Worm (Caenorhabditis elegans) whole organism, L1 larva: ENCODE results near the gene F22B5.6.
A peak's percentile ranks its signal among the peaks of the same experiment; 100 is the strongest.

Source experiments
- C04F5.9 ChIP-seq: sonication (generic microtip); optimal IDR thresholded peaks from 2 replicates; lab custom pipeline; 2016; ENCODE audit warnings: missing genetic modification characterization, missing compliant biosample characterization
- C16A3.4 ChIP-seq: fragments of 150-350 bp; optimal IDR thresholded peaks from 2 replicates; lab custom pipeline; 2014; ENCODE audit warnings: missing biosample characterization, missing genetic modification characterization
- C34B4.2 ChIP-seq: sonication (generic microtip); optimal IDR thresholded peaks from 2 replicates; lab custom pipeline; 2017; ENCODE audit warnings: mild to moderate bottlenecking, missing genetic modification characterization, missing compliant biosample characterization
- F16B12.6 ChIP-seq: fragments of 150-350 bp; optimal IDR thresholded peaks from 2 replicates; lab custom pipeline; 2014; ENCODE audit warnings: missing biosample characterization, missing genetic modification characterization
- ama-1 ChIP-seq: fragments of 150-350 bp; optimal IDR thresholded peaks from 2 replicates; lab custom pipeline; 2014
- blmp-1 ChIP-seq: fragments of 150-350 bp; optimal IDR thresholded peaks from 2 replicates; lab custom pipeline; 2014; ENCODE audit warnings: missing biosample characterization, missing genetic modification characterization
- ceh-63 ChIP-seq: fragments of 200-800 bp; sonication (Bioruptor generic); optimal IDR thresholded peaks from 2 replicates; lab custom pipeline; 2018; ENCODE audit warnings: mild to moderate bottlenecking, missing genetic modification characterization, missing compliant biosample characterization
- ceh-82 ChIP-seq, 3 experiments: fragments of 150-350 bp in 1 of 3; sonication (generic microtip) in 2 of 3; optimal IDR thresholded peaks; 2 replicates each; lab custom pipeline; 2014 to 2017; ENCODE audit warnings: missing biosample characterization in 3 of 3, missing genetic modification characterization in 3 of 3
- ces-1 ChIP-seq: fragments of 150-350 bp; optimal IDR thresholded peaks from 2 replicates; lab custom pipeline; 2014; ENCODE audit warnings: missing biosample characterization, missing genetic modification reagents, missing genetic modification characterization
- dpl-1 ChIP-seq, 3 experiments: fragments of 150-350 bp in 2 of 3; sonication (generic microtip) in 1 of 3; optimal IDR thresholded peaks; 2 replicates each; lab custom pipeline; 2014 to 2017; ENCODE audit warnings: missing biosample characterization in 3 of 3, missing genetic modification characterization in 3 of 3, missing genetic modification reagents in 3 of 3
- dsc-1 ChIP-seq: sonication (generic microtip); optimal IDR thresholded peaks from 2 replicates; lab custom pipeline; 2016; ENCODE audit warnings: mild to moderate bottlenecking, missing genetic modification characterization, missing compliant biosample characterization
- efl-1 ChIP-seq, 4 experiments: fragments of 150-350 bp; optimal IDR thresholded peaks in 3 of 4; peaks in 1 of 4; 1 replicate in 1 of 4; 2 replicates in 3 of 4; lab custom pipeline; 2014; ENCODE audit warnings: missing biosample characterization in 2 of 4, missing genetic modification characterization in 2 of 4, missing genetic modification reagents in 2 of 4
- fkh-4 ChIP-seq: sonication (generic microtip); optimal IDR thresholded peaks from 2 replicates; lab custom pipeline; 2016; ENCODE audit warnings: missing compliant biosample characterization, missing genetic modification characterization, borderline replicate concordance
- grh-1 ChIP-seq: fragments of 200-800 bp; sonication (Bioruptor generic); IDR thresholded peaks from 2 replicates; pipeline ENCODE4 v1.3.6; 2022; ENCODE audit warnings: missing genetic modification reagents, missing genetic modification characterization, missing compliant biosample characterization
- hpl-2 ChIP-seq: fragments of 150-350 bp; optimal IDR thresholded peaks from 2 replicates; lab custom pipeline; 2014; ENCODE audit warnings: missing biosample characterization, missing genetic modification reagents, missing genetic modification characterization
- irx-1 ChIP-seq: sonication (generic microtip); optimal IDR thresholded peaks from 2 replicates; lab custom pipeline; 2016; ENCODE audit warnings: missing genetic modification characterization, missing compliant biosample characterization
- isw-1 ChIP-seq: fragments of 200-800 bp; sonication (Bioruptor generic); IDR thresholded peaks from 2 replicates; pipeline ENCODE4 v1.3.6; 2022; ENCODE audit warnings: missing genetic modification characterization, missing compliant biosample characterization
- jun-1 ChIP-seq: fragments of 150-350 bp; optimal IDR thresholded peaks from 2 replicates; lab custom pipeline; 2014; ENCODE audit warnings: missing biosample characterization, missing genetic modification reagents, missing genetic modification characterization
- lin-14 ChIP-seq: fragments of 200-800 bp; sonication (Bioruptor generic); optimal IDR thresholded peaks from 2 replicates; lab custom pipeline; 2018; ENCODE audit warnings: mild to moderate bottlenecking, missing genetic modification characterization, moderate library complexity, missing compliant biosample characterization
- lin-35 ChIP-seq, 2 experiments: fragments of 150-350 bp; optimal IDR thresholded peaks; 2 replicates each; lab custom pipeline; 2014; ENCODE audit warnings: missing biosample characterization in 2 of 2, missing genetic modification characterization in 2 of 2, missing genetic modification reagents in 2 of 2
- lin-39 ChIP-seq: fragments of 150-350 bp; optimal IDR thresholded peaks from 2 replicates; lab custom pipeline; 2014; ENCODE audit warnings: missing biosample characterization, missing genetic modification reagents, missing genetic modification characterization
- lir-3 ChIP-seq: sonication (generic microtip); optimal IDR thresholded peaks from 2 replicates; lab custom pipeline; 2016; ENCODE audit warnings: mild to moderate bottlenecking, missing genetic modification characterization, moderate library complexity, missing compliant biosample characterization; ENCODE audit not compliant: poor library complexity
- mef-2 ChIP-seq: fragments of 150-350 bp; optimal IDR thresholded peaks from 2 replicates; lab custom pipeline; 2014; ENCODE audit warnings: missing biosample characterization, missing genetic modification characterization
- mep-1 ChIP-seq: fragments of 150-350 bp; optimal IDR thresholded peaks from 2 replicates; lab custom pipeline; 2014; ENCODE audit warnings: missing biosample characterization, missing genetic modification characterization
- nhr-237 ChIP-seq: fragments of 150-350 bp; optimal IDR thresholded peaks from 2 replicates; lab custom pipeline; 2014; ENCODE audit warnings: missing biosample characterization, missing genetic modification characterization
- nhr-76 ChIP-seq: sonication (generic microtip); optimal IDR thresholded peaks from 2 replicates; lab custom pipeline; 2017; ENCODE audit warnings: missing biosample characterization, missing genetic modification characterization
- nhr-84 ChIP-seq: sonication (generic microtip); optimal IDR thresholded peaks from 2 replicates; lab custom pipeline; 2017; ENCODE audit warnings: missing biosample characterization, missing genetic modification characterization
- nhr-85 ChIP-seq: sonication (generic microtip); peaks from one replicate; lab custom pipeline; 2016; ENCODE audit warnings: missing genetic modification characterization, inconsistent platforms, missing compliant biosample characterization
- pqm-1 ChIP-seq: sonication (generic microtip); optimal IDR thresholded peaks from 3 replicates; lab custom pipeline; 2017; ENCODE audit warnings: missing biosample characterization, missing genetic modification characterization
- rnt-1 ChIP-seq: sonication (generic microtip); optimal IDR thresholded peaks from 2 replicates; lab custom pipeline; 2016; ENCODE audit warnings: mild to moderate bottlenecking, missing genetic modification characterization, moderate library complexity, missing compliant biosample characterization
- snpc-4 ChIP-seq: fragments of 150-350 bp; optimal IDR thresholded peaks from 2 replicates; lab custom pipeline; 2014; ENCODE audit warnings: missing biosample characterization, missing genetic modification characterization
- snu-23 ChIP-seq: sonication (generic microtip); optimal IDR thresholded peaks from 2 replicates; lab custom pipeline; 2016; ENCODE audit warnings: missing genetic modification characterization, missing compliant biosample characterization
- sox-4 ChIP-seq: sonication (generic microtip); optimal IDR thresholded peaks from 2 replicates; lab custom pipeline; 2016; ENCODE audit warnings: missing genetic modification characterization, missing compliant biosample characterization
- sptf-1 ChIP-seq: fragments of 150-350 bp; optimal IDR thresholded peaks from 2 replicates; lab custom pipeline; 2014; ENCODE audit warnings: missing biosample characterization, missing genetic modification characterization
- sup-37 ChIP-seq: fragments of 200-800 bp; sonication (Bioruptor generic); optimal IDR thresholded peaks from 2 replicates; lab custom pipeline; 2018; ENCODE audit warnings: mild to moderate bottlenecking, missing genetic modification characterization, missing compliant biosample characterization
- swsn-7 ChIP-seq: sonication (generic microtip); optimal IDR thresholded peaks from 2 replicates; lab custom pipeline; 2016; ENCODE audit warnings: missing genetic modification characterization, missing compliant biosample characterization
- unc-130 ChIP-seq: fragments of 150-350 bp; optimal IDR thresholded peaks from 2 replicates; lab custom pipeline; 2017; ENCODE audit warnings: missing biosample characterization, missing genetic modification characterization, inconsistent platforms
- unc-30 ChIP-seq: sonication (generic microtip); optimal IDR thresholded peaks from 2 replicates; lab custom pipeline; 2017; ENCODE audit warnings: missing biosample characterization, missing genetic modification characterization
- unc-62 ChIP-seq: fragments of 150-350 bp; optimal IDR thresholded peaks from 2 replicates; lab custom pipeline; 2014; ENCODE audit warnings: missing biosample characterization, missing genetic modification reagents, missing genetic modification characterization
- unc-86 ChIP-seq: sonication (generic microtip); optimal IDR thresholded peaks from 2 replicates; lab custom pipeline; 2016; ENCODE audit warnings: missing genetic modification characterization, missing compliant biosample characterization
- xbp-1 ChIP-seq: sonication (generic microtip); optimal IDR thresholded peaks from 2 replicates; lab custom pipeline; 2016; ENCODE audit warnings: missing genetic modification characterization, missing compliant biosample characterization
- ztf-11 ChIP-seq, 2 experiments: sonication (generic microtip); optimal IDR thresholded peaks; 2 replicates each; lab custom pipeline; 2016 to 2017; ENCODE audit warnings: missing genetic modification characterization in 2 of 2, missing biosample characterization in 1 of 2, missing compliant biosample characterization in 1 of 2
- ztf-4 ChIP-seq: fragments of 150-350 bp; optimal IDR thresholded peaks from 2 replicates; lab custom pipeline; 2014; ENCODE audit warnings: missing biosample characterization, missing genetic modification characterization

The F22B5.6 gene

ce11 chrII:8437035-8437434 is 19.0 kb downstream of the F22B5.6 start, which contains the start of gene acp-3:
acp-3 (minus strand) TSS chrII:8437135.
- no peak for TF ChIP-seq ztf-4
- no peak for TF ChIP-seq efl-1 (optimal IDR thresholded peaks at IDR 0.05; lab: Kevin White, UChicago)
- TF ChIP-seq efl-1 (GFP tag; optimal IDR thresholded peaks at IDR 0.05 in 1 of 2; lab: Kevin White, UChicago) = peak in 1 of 2 experiments; percentile 45

- TF ChIP-seq xbp-1 (tag; lab: Kevin White, UChicago) (no peak), dsc-1 (tag; lab: Kevin White, UChicago) (no peak)
These were observed 21.0 kb downstream of the F22B5.6 start, which contains the start of gene acp-4 for ce11 chrII:8435005-8435404. acp-4 (minus strand) TSS chrII:8435105.

- TF ChIP-seq unc-62 (GFP tag; lab: Kevin White, UChicago) (no peak), grh-1 (GFP tag; lab: Robert Waterston, UW) (no peak), sox-4 (no peak), ceh-82 (tag; optimal IDR thresholded peaks at IDR 0.05; lab: Kevin White, UChicago) (no peak), nhr-237 (tag; lab: Kevin White, UChicago) (no peak), nhr-84 (no peak), unc-86 (tag; lab: Kevin White, UChicago) (no peak), lir-3 (tag; lab: Kevin White, UChicago) (no peak), efl-1 (optimal IDR thresholded peaks at IDR 0.05; lab: Kevin White, UChicago) (no peak), efl-1 (GFP tag; optimal IDR thresholded peaks at IDR 0.05 in 1 of 2; lab: Kevin White, UChicago) (no peak), swsn-7 (no peak), jun-1 (tag; lab: Kevin White, UChicago) (no peak), ztf-11 (tag; optimal IDR thresholded peaks at IDR 0.05; lab: Kevin White, UChicago) (no peak), C04F5.9 (tag; lab: Kevin White, UChicago) (no peak), mef-2 (no peak)
These were observed 24.0 kb downstream of the F22B5.6 start, which contains the start of gene acp-2 for ce11 chrII:8431954-8432353. acp-2 (minus strand) TSS chrII:8432054.

- TF ChIP-seq irx-1 (tag; lab: Kevin White, UChicago) = no peak
- no peak for TF ChIP-seq lir-3 (tag; lab: Kevin White, UChicago)
- peak; percentile 12 to 40 for TF ChIP-seq efl-1 (optimal IDR thresholded peaks at IDR 0.05; lab: Kevin White, UChicago)
- TF ChIP-seq efl-1 (GFP tag; optimal IDR thresholded peaks at IDR 0.05 in 1 of 2; lab: Kevin White, UChicago) = peak in 1 of 2 experiments; percentile 26
- TF ChIP-seq lin-39 = no peak
- TF ChIP-seq dpl-1 (GFP tag; optimal IDR thresholded peaks at IDR 0.05; lab: Kevin White, UChicago) = peak in 2 of 3 experiments; percentile 20 to 42
- peak; percentile 79 for TF ChIP-seq blmp-1 (tag; lab: Kevin White, UChicago)
- no peak for TF ChIP-seq snpc-4
- TF ChIP-seq mef-2 = no peak
- TF ChIP-seq snu-23 (GFP tag; lab: Kevin White, UChicago) = peak; percentile 36
- peak; percentile 84 for TF ChIP-seq F16B12.6 (tag; lab: Kevin White, UChicago)
- peak; percentile 47 for TF ChIP-seq lin-14 (GFP tag; lab: Kevin White, UChicago)
- no peak for TF ChIP-seq nhr-76 (tag; lab: Kevin White, UChicago)
- TF ChIP-seq lin-35 (GFP tag; optimal IDR thresholded peaks at IDR 0.05; lab: Kevin White, UChicago) = peak; percentile 23 to 35
- no peak for TF ChIP-seq nhr-237 (tag; lab: Kevin White, UChicago)
- TF ChIP-seq ztf-11 (tag; optimal IDR thresholded peaks at IDR 0.05; lab: Kevin White, UChicago) = no peak
- TF ChIP-seq unc-130 (tag; lab: Kevin White, UChicago) = no peak
- TF ChIP-seq dsc-1 (tag; lab: Kevin White, UChicago) = no peak
- TF ChIP-seq ceh-63 (GFP tag; lab: Kevin White, UChicago) = no peak
- TF ChIP-seq nhr-85 (tag; lab: Kevin White, UChicago) = peak; percentile 59
- no peak for TF ChIP-seq ces-1 (GFP tag; lab: Kevin White, UChicago)
- no peak for TF ChIP-seq C16A3.4 (tag; lab: Kevin White, UChicago)
- no peak for TF ChIP-seq sup-37
- TF ChIP-seq pqm-1 = no peak
- no peak for TF ChIP-seq ama-1 (lab: Kevin White, UChicago)
- no peak for TF ChIP-seq sox-4
- TF ChIP-seq fkh-4 (tag; lab: Kevin White, UChicago) = no peak
- peak; percentile 68 for TF ChIP-seq mep-1 (tag; lab: Kevin White, UChicago)
- no peak for TF ChIP-seq C34B4.2 (tag; lab: Kevin White, UChicago)
- peak; percentile 38 for TF ChIP-seq xbp-1 (tag; lab: Kevin White, UChicago)
- TF ChIP-seq sptf-1 (tag; lab: Kevin White, UChicago) = no peak
- no peak for TF ChIP-seq isw-1 (GFP tag; lab: Robert Waterston, UW)
- TF ChIP-seq hpl-2 (GFP tag; lab: Kevin White, UChicago) = no peak
- no peak for TF ChIP-seq rnt-1 (tag; lab: Kevin White, UChicago)
- no peak for TF ChIP-seq unc-30 (tag; lab: Kevin White, UChicago)
These were observed 26.8 kb downstream of the F22B5.6 start for ce11 chrII:8428947-8429919.
